Fruit fly (Drosophila melanogaster) whole organism, embryonic: ENCODE data around the gene Mrp5.

Experiments used
- BtbVII ChIP-seq: fragments of 200-800 bp; sonication (Bioruptor generic); optimal IDR thresholded peaks from 3 replicates; lab custom pipeline; 2017; ENCODE audit warnings: missing biosample characterization, mild to moderate bottlenecking, missing genetic modification characterization
- CG10209 ChIP-seq: fragments of 200-800 bp; sonication (Bioruptor generic); optimal IDR thresholded peaks from 3 replicates; lab custom pipeline; 2017; ENCODE audit warnings: missing biosample characterization, mild to moderate bottlenecking, missing genetic modification characterization, missing genetic modification reagents
- CG10267 ChIP-seq: fragments of 200-800 bp; sonication (Bioruptor generic); optimal IDR thresholded peaks from 2 replicates; lab custom pipeline; 2018; ENCODE audit warnings: missing biosample characterization, mild to moderate bottlenecking, missing genetic modification characterization, moderate library complexity
- CG10321 ChIP-seq: fragments of 200-800 bp; sonication (Bioruptor generic); IDR thresholded peaks from 2 replicates; pipeline ENCODE4 v1.3.6; 2022; ENCODE audit warnings: missing biosample characterization, missing genetic modification characterization
- CG11093 ChIP-seq: fragments of 200-800 bp; sonication (Bioruptor generic); IDR thresholded peaks from 3 replicates; pipeline ENCODE4 v1.3.6; 2022; ENCODE audit warnings: missing biosample characterization, missing genetic modification characterization
- CG13287 ChIP-seq: fragments of 200-800 bp; sonication (Bioruptor generic); IDR thresholded peaks from 2 replicates; pipeline ENCODE4 v1.3.6; 2022; ENCODE audit warnings: missing biosample characterization, missing genetic modification characterization; ENCODE audit not compliant: partially characterized antibody
- CG1529 ChIP-seq: fragments of 200-800 bp; sonication (Bioruptor generic); optimal IDR thresholded peaks from 3 replicates; lab custom pipeline; 2018; ENCODE audit warnings: missing biosample characterization, missing genetic modification characterization
- CG18011 ChIP-seq: fragments of 200-800 bp; sonication (Bioruptor generic); optimal IDR thresholded peaks from 2 replicates; lab custom pipeline; 2017; ENCODE audit warnings: missing biosample characterization, missing genetic modification characterization, mild to moderate bottlenecking, moderate library complexity, missing genotype
- CG18476 ChIP-seq: fragments of 200-800 bp; sonication (Bioruptor generic); optimal IDR thresholded peaks from 2 replicates; lab custom pipeline; 2016; ENCODE audit warnings: missing biosample characterization, mild to moderate bottlenecking, missing genetic modification characterization
- CG2202 ChIP-seq: fragments of 200-800 bp; sonication (Bioruptor generic); optimal IDR thresholded peaks from 2 replicates; lab custom pipeline; 2018; ENCODE audit warnings: missing biosample characterization, mild to moderate bottlenecking, missing genetic modification characterization
- CG31224 ChIP-seq: fragments of 200-800 bp; sonication (Bioruptor generic); IDR thresholded peaks from 2 replicates; pipeline ENCODE4 v1.3.6; 2022; ENCODE audit warnings: missing biosample characterization, missing genetic modification characterization
- CG3407 ChIP-seq: fragments of 200-800 bp; sonication (Bioruptor generic); optimal IDR thresholded peaks from 2 replicates; lab custom pipeline; 2018; ENCODE audit warnings: missing biosample characterization, mild to moderate bottlenecking, missing genetic modification characterization
- CG4282 ChIP-seq: fragments of 200-800 bp; sonication (Bioruptor generic); optimal IDR thresholded peaks from 2 replicates; lab custom pipeline; 2016; ENCODE audit warnings: missing biosample characterization, missing genetic modification characterization
- CG4328 ChIP-seq: fragments of 200-800 bp; sonication (Bioruptor generic); optimal IDR thresholded peaks from 3 replicates; lab custom pipeline; 2017; ENCODE audit warnings: missing biosample characterization, missing genetic modification reagents, missing genetic modification characterization
- CG6683 ChIP-seq: fragments of 200-800 bp; sonication (Bioruptor generic); optimal IDR thresholded peaks from 2 replicates; lab custom pipeline; 2017; ENCODE audit warnings: missing biosample characterization, mild to moderate bottlenecking, missing genetic modification characterization, missing genetic modification reagents
- CG6813 ChIP-seq: fragments of 200-800 bp; sonication (Bioruptor generic); optimal IDR thresholded peaks from 2 replicates; lab custom pipeline; 2017; ENCODE audit warnings: missing biosample characterization, missing genetic modification characterization, mild to moderate bottlenecking, moderate library complexity, missing genetic modification reagents
- CG7556 ChIP-seq: fragments of 200-800 bp; sonication (Bioruptor generic); optimal IDR thresholded peaks from 2 replicates; lab custom pipeline; 2017; ENCODE audit warnings: missing biosample characterization, mild to moderate bottlenecking, missing genetic modification characterization
- CG7839 ChIP-seq: fragments of 200-800 bp; sonication (Bioruptor generic); optimal IDR thresholded peaks from 3 replicates; lab custom pipeline; 2018; ENCODE audit warnings: missing biosample characterization, mild to moderate bottlenecking, missing genetic modification characterization, moderate library complexity
- CG8924 ChIP-seq: fragments of 200-800 bp; optimal IDR thresholded peaks from 3 replicates; lab custom pipeline; 2019; ENCODE audit warnings: missing biosample characterization, mild to moderate bottlenecking, missing genetic modification characterization, moderate library complexity
- CrebB ChIP-seq: fragments of 200-800 bp; sonication (Bioruptor generic); optimal IDR thresholded peaks from 3 replicates; lab custom pipeline; 2018; ENCODE audit warnings: missing biosample characterization, mild to moderate bottlenecking, missing genetic modification characterization
- Dll ChIP-seq: fragments of 200-800 bp; sonication (Bioruptor generic); IDR thresholded peaks from 4 replicates; pipeline ENCODE4 v1.3.6; 2022; ENCODE audit warnings: missing biosample characterization, missing genetic modification characterization; ENCODE audit not compliant: partially characterized antibody
- Fer1 ChIP-seq: fragments of 200-800 bp; sonication (Bioruptor generic); optimal IDR thresholded peaks from 2 replicates; lab custom pipeline; 2017; ENCODE audit warnings: missing biosample characterization, mild to moderate bottlenecking, missing genetic modification characterization
- GATAe ChIP-seq: fragments of 200-800 bp; sonication (Bioruptor generic); conservative IDR thresholded peaks from 2 replicates; pipeline ENCODE4 v1.3.6; 2022; ENCODE audit warnings: missing biosample characterization, missing genetic modification characterization
- Hey ChIP-seq: fragments of 200-800 bp; sonication (Bioruptor generic); optimal IDR thresholded peaks from 3 replicates; lab custom pipeline; 2018; ENCODE audit warnings: missing biosample characterization, mild to moderate bottlenecking, missing genetic modification characterization
- HmgZ ChIP-seq: fragments of 200-800 bp; sonication (Bioruptor generic); optimal IDR thresholded peaks from 2 replicates; lab custom pipeline; 2018; ENCODE audit warnings: missing biosample characterization, mild to moderate bottlenecking, missing genetic modification characterization
- Hr51 ChIP-seq, 2 experiments: fragments of 200-800 bp; sonication (Bioruptor generic); optimal IDR thresholded peaks; 2 replicates in 1 of 2; 3 replicates in 1 of 2; lab custom pipeline; 2016 to 2018; ENCODE audit warnings: missing biosample characterization in 2 of 2, missing genetic modification characterization in 2 of 2, mild to moderate bottlenecking in 1 of 2, moderate library complexity in 1 of 2
- Kr ChIP-seq: fragments of 200-800 bp; sonication (Bioruptor generic); optimal IDR thresholded peaks from 2 replicates; lab custom pipeline; 2017; ENCODE audit warnings: missing biosample characterization, mild to moderate bottlenecking, missing genetic modification characterization
- MBD-R2 ChIP-seq: fragments of 200-800 bp; sonication (Bioruptor generic); IDR thresholded peaks from 2 replicates; pipeline ENCODE4 v1.3.6; 2022; ENCODE audit warnings: missing biosample characterization, missing genetic modification characterization
- Mad ChIP-seq: fragments of 200-800 bp; sonication (Bioruptor generic); optimal IDR thresholded peaks from 2 replicates; lab custom pipeline; 2016; ENCODE audit warnings: missing biosample characterization, missing genetic modification characterization
- Meics ChIP-seq: fragments of 200-800 bp; sonication (Bioruptor generic); optimal IDR thresholded peaks from 2 replicates; lab custom pipeline; 2017; ENCODE audit warnings: missing biosample characterization, mild to moderate bottlenecking, missing genetic modification characterization
- NK7.1 ChIP-seq: fragments of 200-800 bp; sonication (Bioruptor generic); optimal IDR thresholded peaks from 3 replicates; lab custom pipeline; 2016; ENCODE audit warnings: missing biosample characterization, missing genetic modification characterization
- Ravus ChIP-seq: fragments of 200-800 bp; sonication (Bioruptor generic); IDR thresholded peaks from 2 replicates; pipeline ENCODE4 v1.3.6; 2022; ENCODE audit warnings: missing biosample characterization, missing genetic modification characterization
- Spps ChIP-seq: fragments of 200-800 bp; sonication (Bioruptor generic); optimal IDR thresholded peaks from 2 replicates; lab custom pipeline; 2018; ENCODE audit warnings: missing biosample characterization, mild to moderate bottlenecking, missing genetic modification characterization
- ase ChIP-seq: fragments of 200-800 bp; sonication (Bioruptor generic); IDR thresholded peaks from 3 replicates; pipeline ENCODE4 v1.3.6; 2022; ENCODE audit warnings: missing biosample characterization, missing genetic modification characterization
- bcd ChIP-seq: fragments of 200-800 bp; sonication (Bioruptor generic); optimal IDR thresholded peaks from 2 replicates; lab custom pipeline; 2017; ENCODE audit warnings: missing biosample characterization, mild to moderate bottlenecking, missing genetic modification characterization
- br ChIP-seq: fragments of >200 bp; optimal IDR thresholded peaks from 2 replicates; lab custom pipeline; 2017
- crol ChIP-seq: fragments of 200-800 bp; sonication (Bioruptor generic); IDR thresholded peaks from 2 replicates; pipeline ENCODE4 v1.3.6; 2022; ENCODE audit warnings: missing biosample characterization, missing genetic modification characterization
- disco-r ChIP-seq: fragments of 200-800 bp; sonication (Bioruptor generic); optimal IDR thresholded peaks from 2 replicates; lab custom pipeline; 2016; ENCODE audit warnings: missing biosample characterization, missing genetic modification characterization
- ewg ChIP-seq: fragments of 200-800 bp; sonication (Bioruptor generic); optimal IDR thresholded peaks from 3 replicates; lab custom pipeline; 2017; ENCODE audit warnings: mild to moderate bottlenecking, missing biosample characterization, missing genetic modification reagents, missing genetic modification characterization
- gce ChIP-seq: fragments of 200-800 bp; sonication (Bioruptor generic); IDR thresholded peaks from 3 replicates; pipeline ENCODE4 v1.3.6; 2022; ENCODE audit warnings: missing biosample characterization, missing genetic modification characterization
- gcm ChIP-seq: fragments of 200-800 bp; sonication (Bioruptor generic); optimal IDR thresholded peaks from 2 replicates; lab custom pipeline; 2019; ENCODE audit warnings: missing biosample characterization, mild to moderate bottlenecking, missing genetic modification characterization, moderate library complexity
- gem ChIP-seq: fragments of 200-800 bp; sonication (Bioruptor generic); optimal IDR thresholded peaks from 2 replicates; lab custom pipeline; 2019; ENCODE audit warnings: missing biosample characterization, mild to moderate bottlenecking, missing genetic modification characterization, moderate library complexity
- nerfin-2 ChIP-seq: fragments of 200-800 bp; sonication (Bioruptor generic); IDR thresholded peaks from 2 replicates; pipeline ENCODE4 v1.3.6; 2022; ENCODE audit warnings: missing biosample characterization, missing genetic modification characterization; ENCODE audit not compliant: partially characterized antibody
- odd ChIP-seq: fragments of 200-800 bp; sonication (Bioruptor generic); optimal IDR thresholded peaks from 2 replicates; lab custom pipeline; 2017; ENCODE audit warnings: missing biosample characterization, mild to moderate bottlenecking, missing genetic modification characterization
- psq ChIP-seq: fragments of 200-800 bp; sonication (Bioruptor generic); optimal IDR thresholded peaks from 2 replicates; lab custom pipeline; 2017; ENCODE audit warnings: missing biosample characterization, missing genetic modification characterization
- sd ChIP-seq: fragments of 200-800 bp; sonication (Bioruptor generic); optimal IDR thresholded peaks from 3 replicates; lab custom pipeline; 2018; ENCODE audit warnings: missing biosample characterization, mild to moderate bottlenecking, missing genetic modification characterization, moderate library complexity
- slp2 ChIP-seq: fragments of 200-800 bp; sonication (Bioruptor generic); optimal IDR thresholded peaks from 2 replicates; lab custom pipeline; 2016; ENCODE audit warnings: missing biosample characterization, missing genetic modification characterization
- tin ChIP-seq: fragments of 200-800 bp; sonication (Bioruptor generic); optimal IDR thresholded peaks from 3 replicates; lab custom pipeline; 2016; ENCODE audit warnings: missing biosample characterization, missing genetic modification characterization
- vvl ChIP-seq: fragments of 200-800 bp; sonication (Bioruptor generic); IDR thresholded peaks from 2 replicates; pipeline ENCODE4 v1.3.6; 2022; ENCODE audit warnings: missing biosample characterization, missing genetic modification characterization
- wor ChIP-seq: fragments of 200-800 bp; sonication (Bioruptor generic); IDR thresholded peaks from 2 replicates; pipeline ENCODE4 v1.3.6; 2022; ENCODE audit warnings: missing biosample characterization, missing genetic modification characterization

Mrp5 gene

DNA sequence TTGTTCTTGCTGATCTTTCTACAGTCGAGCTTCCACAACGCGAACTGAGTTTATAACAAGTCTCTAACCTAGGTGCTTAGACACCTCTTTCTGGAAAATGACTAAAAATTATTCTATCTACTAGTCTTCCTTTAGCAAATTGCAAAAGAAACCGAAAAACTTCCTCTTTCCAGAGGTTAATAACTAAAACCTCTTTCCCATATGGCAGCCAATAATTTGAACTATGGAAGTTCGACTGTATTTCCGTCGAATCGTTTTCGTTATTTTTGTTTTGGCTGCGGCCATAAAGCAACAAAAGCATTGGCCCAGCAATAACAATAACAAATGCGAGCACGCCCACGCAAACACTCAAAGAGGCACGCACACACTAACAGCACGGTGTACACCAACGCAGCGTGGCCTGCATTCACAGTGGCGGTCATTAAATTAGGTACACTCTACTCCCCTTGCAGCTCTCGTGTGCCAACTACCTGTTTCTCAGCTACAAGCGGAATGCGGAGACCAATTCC lies 5.0 kb upstream of the Mrp5 start (continued):
- TF ChIP-seq CG4282 (no peak), CG13287 (GFP tag; lab: Robert Waterston, UW) (no peak), Meics (peak; percentile 67), slp2 (GFP tag; lab: Kevin White, UChicago) (no peak), nerfin-2 (no peak), gce (GFP tag; lab: Robert Waterston, UW) (peak; percentile 46; the same call in 1 of the 3 replicates), disco-r (GFP tag; lab: Kevin White, UChicago) (peak; percentile 12), br (lab: Kevin White, UChicago) (no peak), CG18476 (GFP tag; lab: Kevin White, UChicago) (no peak), vvl (GFP tag; lab: Robert Waterston, UW) (peak; percentile 46; the same call in 1 of the 2 replicates), HmgZ (tag; lab: Kevin White, UChicago) (peak; percentile 54), NK7.1 (GFP tag; lab: Kevin White, UChicago) (no peak), Kr (GFP tag; lab: Kevin White, UChicago) (no peak), ewg (no peak), psq (GFP tag; lab: Kevin White, UChicago) (no peak), BtbVII (peak; percentile 77), gcm (GFP tag; lab: Kevin White, UChicago) (peak; percentile 34), sd (tag; lab: Kevin White, UChicago) (peak; percentile 39), CG10267 (tag; lab: Kevin White, UChicago) (peak; percentile 12), CG6683 (peak; percentile 12), CG7839 (tag; lab: Kevin White, UChicago) (peak; percentile 72), ase (no peak), CG11093 (GFP tag; lab: Robert Waterston, UW) (0 out of 3 replicates have a peak, but pooled peaks have one; percentile 29), Mad (GFP tag; lab: Kevin White, UChicago) (no peak), CG10321 (GFP tag; lab: Robert Waterston, UW) (no peak), gem (no peak), crol (GFP tag; lab: Robert Waterston, UW) (no peak), bcd (GFP tag; lab: Kevin White, UChicago) (peak; percentile 66), CG7556 (GFP tag; lab: Kevin White, UChicago) (peak; percentile 49), CG1529 (GFP tag; lab: Kevin White, UChicago) (no peak), CG18011 (GFP tag; lab: Kevin White, UChicago) (no peak), CG3407 (GFP tag; lab: Kevin White, UChicago) (peak; percentile 17), Fer1 (GFP tag; lab: Kevin White, UChicago) (peak; percentile 83), CG6813 (GFP tag; lab: Kevin White, UChicago) (peak; percentile 56), odd (GFP tag; lab: Kevin White, UChicago) (peak; percentile 54), GATAe (GFP tag; lab: Robert Waterston, UW) (0 out of 2 replicates have a peak, but pooled peaks have one; percentile 12), CrebB (no peak), wor (no peak), CG31224 (GFP tag; lab: Robert Waterston, UW) (no peak), CG2202 (no peak), MBD-R2 (GFP tag; lab: Robert Waterston, UW) (no peak; the same call in 1 of the 2 replicates), Spps (no peak), CG10209 (GFP tag; lab: Kevin White, UChicago) (no peak), Dll (GFP tag; lab: Robert Waterston, UW) (no peak), Ravus (GFP tag; lab: Robert Waterston, UW) (no peak), Hr51 (GFP tag; optimal IDR thresholded peaks at IDR 0.05; lab: Kevin White, UChicago) (peak in 1 of 2 experiments; percentile 75), Hey (tag; lab: Kevin White, UChicago) (peak; percentile 9), tin (GFP tag; lab: Kevin White, UChicago) (peak; percentile 21), CG4328 (GFP tag; lab: Kevin White, UChicago) (peak; percentile 74), CG8924 (tag; lab: Kevin White, UChicago) (peak; percentile 64)
